Fruit fly (Drosophila melanogaster) whole organism, embryonic: Measurements from ENCODE around the gene crm.

Experiments used
- BEAF-32 ChIP-seq: fragments of 200-800 bp; sonication (Bioruptor generic); optimal IDR thresholded peaks from 3 replicates; lab custom pipeline; 2017; ENCODE audit warnings: missing biosample characterization, missing genetic modification characterization, mild to moderate bottlenecking, moderate library complexity, missing genetic modification reagents
- Blimp-1 ChIP-seq: fragments of 200-800 bp; sonication (Bioruptor generic); optimal IDR thresholded peaks from 3 replicates; lab custom pipeline; 2018; ENCODE audit warnings: missing biosample characterization, missing genetic modification characterization, mild to moderate bottlenecking, moderate library complexity, missing genetic modification reagents
- CG10274 ChIP-seq: fragments of 200-800 bp; sonication (Bioruptor generic); optimal IDR thresholded peaks from 3 replicates; lab custom pipeline; 2017; ENCODE audit warnings: missing biosample characterization, mild to moderate bottlenecking, missing genetic modification characterization
- CG13287 ChIP-seq: fragments of 200-800 bp; sonication (Bioruptor generic); IDR thresholded peaks from 2 replicates; pipeline ENCODE4 v1.3.6; 2022; ENCODE audit warnings: missing biosample characterization, missing genetic modification characterization; ENCODE audit not compliant: partially characterized antibody
- CG14710 ChIP-seq: fragments of 200-800 bp; sonication (Bioruptor generic); optimal IDR thresholded peaks from 3 replicates; lab custom pipeline; 2019; ENCODE audit warnings: missing biosample characterization, mild to moderate bottlenecking, missing genetic modification characterization, moderate library complexity
- CG17829 ChIP-seq: fragments of 200-800 bp; optimal IDR thresholded peaks from 2 replicates; lab custom pipeline; 2019; ENCODE audit warnings: missing biosample characterization, mild to moderate bottlenecking, missing genetic modification characterization, moderate library complexity
- CG2116 ChIP-seq: fragments of 200-800 bp; sonication (Bioruptor generic); optimal IDR thresholded peaks from 3 replicates; lab custom pipeline; 2018; ENCODE audit warnings: missing biosample characterization, mild to moderate bottlenecking, missing genetic modification characterization
- CG2120 ChIP-seq: fragments of 200-800 bp; sonication (Bioruptor generic); optimal IDR thresholded peaks from 3 replicates; lab custom pipeline; 2016; ENCODE audit warnings: missing biosample characterization, missing genetic modification characterization
- CG2889 ChIP-seq: fragments of 200-800 bp; sonication (Bioruptor generic); IDR thresholded peaks from 3 replicates; pipeline ENCODE4 v1.3.6; 2022; ENCODE audit warnings: missing biosample characterization, missing genetic modification characterization
- CG30020 ChIP-seq: fragments of 200-800 bp; optimal IDR thresholded peaks from 2 replicates; lab custom pipeline; 2019; ENCODE audit warnings: missing biosample characterization, mild to moderate bottlenecking, missing genetic modification characterization, moderate library complexity
- CG32767 ChIP-seq: fragments of 200-800 bp; sonication (Bioruptor generic); IDR thresholded peaks from 2 replicates; pipeline ENCODE4 v1.3.6; 2022; ENCODE audit warnings: missing biosample characterization, missing genetic modification characterization
- CG33213 ChIP-seq: fragments of 200-800 bp; sonication (Bioruptor generic); optimal IDR thresholded peaks from 3 replicates; lab custom pipeline; 2016; ENCODE audit warnings: missing biosample characterization, missing genetic modification characterization
- CG34224 ChIP-seq: fragments of 200-800 bp; sonication (Bioruptor generic); IDR thresholded peaks from 3 replicates; pipeline ENCODE4 v1.3.6; 2022; ENCODE audit warnings: missing biosample characterization, missing genetic modification characterization; ENCODE audit not compliant: partially characterized antibody
- CG6791 ChIP-seq: fragments of 200-800 bp; sonication (Bioruptor generic); IDR thresholded peaks from 3 replicates; pipeline ENCODE4 v1.3.6; 2022; ENCODE audit warnings: missing biosample characterization, missing genetic modification characterization; ENCODE audit not compliant: partially characterized antibody
- CG9215 ChIP-seq: fragments of 200-800 bp; sonication (Bioruptor generic); IDR thresholded peaks from 2 replicates; pipeline ENCODE4 v1.3.6; 2022; ENCODE audit warnings: missing biosample characterization, missing genetic modification characterization
- Dek ChIP-seq: fragments of 200-800 bp; sonication (Bioruptor generic); optimal IDR thresholded peaks from 3 replicates; lab custom pipeline; 2019; ENCODE audit warnings: missing biosample characterization, mild to moderate bottlenecking, missing genetic modification characterization, moderate library complexity
- Doc3 ChIP-seq: fragments of 200-800 bp; sonication (Bioruptor generic); IDR thresholded peaks from 3 replicates; pipeline ENCODE4 v1.3.6; 2022; ENCODE audit warnings: missing biosample characterization, missing genetic modification characterization; ENCODE audit not compliant: partially characterized antibody
- Dref ChIP-seq: fragments of 200-800 bp; sonication (Bioruptor generic); IDR thresholded peaks from 2 replicates; pipeline ENCODE4 v1.3.6; 2022; ENCODE audit warnings: missing biosample characterization, missing genetic modification characterization
- E2f2 ChIP-seq: fragments of 200-800 bp; sonication (Bioruptor generic); IDR thresholded peaks from 2 replicates; pipeline ENCODE4 v1.3.6; 2022; ENCODE audit warnings: missing biosample characterization, missing genetic modification characterization
- Fer1 ChIP-seq: fragments of 200-800 bp; sonication (Bioruptor generic); optimal IDR thresholded peaks from 2 replicates; lab custom pipeline; 2017; ENCODE audit warnings: missing biosample characterization, mild to moderate bottlenecking, missing genetic modification characterization
- Opbp ChIP-seq: fragments of 200-800 bp; sonication (Bioruptor generic); IDR thresholded peaks from 3 replicates; pipeline ENCODE4 v1.3.6; 2022; ENCODE audit warnings: missing biosample characterization, missing genetic modification characterization; ENCODE audit not compliant: partially characterized antibody
- Poxn ChIP-seq: fragments of 200-800 bp; sonication (Bioruptor generic); IDR thresholded peaks from 2 replicates; pipeline ENCODE4 v1.3.6; 2022; ENCODE audit warnings: missing biosample characterization, missing genetic modification characterization
- Rx ChIP-seq: fragments of 200-800 bp; sonication (Bioruptor generic); IDR thresholded peaks from 2 replicates; pipeline ENCODE4 v1.3.6; 2022; ENCODE audit warnings: missing biosample characterization, missing genetic modification characterization
- Scr ChIP-seq: fragments of 200-800 bp; sonication (Bioruptor generic); IDR thresholded peaks from 2 replicates; pipeline ENCODE4 v1.3.6; 2022; ENCODE audit warnings: missing biosample characterization, missing genetic modification characterization; ENCODE audit not compliant: partially characterized antibody
- Sry-δ ChIP-seq: fragments of 200-800 bp; sonication (Bioruptor generic); optimal IDR thresholded peaks from 2 replicates; lab custom pipeline; 2016; ENCODE audit warnings: missing biosample characterization, missing genetic modification characterization
- ab ChIP-seq: fragments of 200-800 bp; sonication (Bioruptor generic); optimal IDR thresholded peaks from 2 replicates; lab custom pipeline; 2016; ENCODE audit warnings: missing biosample characterization, missing genetic modification characterization
- ato ChIP-seq: fragments of 200-800 bp; sonication (Bioruptor generic); IDR thresholded peaks from 2 replicates; pipeline ENCODE4 v1.3.6; 2022; ENCODE audit warnings: missing biosample characterization, missing genetic modification characterization; ENCODE audit not compliant: partially characterized antibody
- bbx ChIP-seq: fragments of 200-800 bp; sonication (Bioruptor generic); IDR thresholded peaks from 2 replicates; pipeline ENCODE4 v1.3.6; 2022; ENCODE audit warnings: missing biosample characterization, missing genetic modification characterization; ENCODE audit not compliant: partially characterized antibody
- btn ChIP-seq: fragments of 200-800 bp; sonication (Bioruptor generic); optimal IDR thresholded peaks from 2 replicates; lab custom pipeline; 2016; ENCODE audit warnings: missing biosample characterization, missing genetic modification characterization
- corto ChIP-seq: fragments of 200-800 bp; sonication (Bioruptor generic); optimal IDR thresholded peaks from 2 replicates; lab custom pipeline; 2016; ENCODE audit warnings: missing biosample characterization, mild to moderate bottlenecking, missing genetic modification characterization, moderate library complexity
- disco-r ChIP-seq: fragments of 200-800 bp; sonication (Bioruptor generic); optimal IDR thresholded peaks from 2 replicates; lab custom pipeline; 2016; ENCODE audit warnings: missing biosample characterization, missing genetic modification characterization
- dm ChIP-seq: fragments of 200-800 bp; sonication (Bioruptor generic); optimal IDR thresholded peaks from 3 replicates; lab custom pipeline; 2016; ENCODE audit warnings: missing biosample characterization, missing genetic modification characterization
- gcm ChIP-seq: fragments of 200-800 bp; sonication (Bioruptor generic); optimal IDR thresholded peaks from 2 replicates; lab custom pipeline; 2019; ENCODE audit warnings: missing biosample characterization, mild to moderate bottlenecking, missing genetic modification characterization, moderate library complexity
- ham ChIP-seq: fragments of 200-800 bp; sonication (Bioruptor generic); IDR thresholded peaks from 2 replicates; pipeline ENCODE4 v1.3.6; 2022; ENCODE audit warnings: missing biosample characterization, missing genetic modification characterization
- ind ChIP-seq: fragments of 200-800 bp; sonication (Bioruptor generic); optimal IDR thresholded peaks from 3 replicates; lab custom pipeline; 2016; ENCODE audit warnings: missing biosample characterization, missing genetic modification characterization
- inv ChIP-seq: fragments of 200-800 bp; sonication (Bioruptor generic); IDR thresholded peaks from 2 replicates; pipeline ENCODE4 v1.3.6; 2022; ENCODE audit warnings: missing biosample characterization, missing genetic modification characterization; ENCODE audit not compliant: partially characterized antibody
- klu ChIP-seq: fragments of 200-800 bp; sonication (Bioruptor generic); IDR thresholded peaks from 2 replicates; pipeline ENCODE4 v1.3.6; 2022; ENCODE audit warnings: missing biosample characterization, missing genetic modification characterization
- pb ChIP-seq: fragments of 200-800 bp; sonication (Bioruptor generic); optimal IDR thresholded peaks from 3 replicates; lab custom pipeline; 2016; ENCODE audit warnings: missing biosample characterization, missing genetic modification characterization
- pum ChIP-seq: fragments of 200-800 bp; sonication (Bioruptor generic); optimal IDR thresholded peaks from 2 replicates; lab custom pipeline; 2016; ENCODE audit warnings: missing biosample characterization, missing genetic modification characterization
- pzg ChIP-seq: fragments of 200-800 bp; sonication (Bioruptor generic); optimal IDR thresholded peaks from 3 replicates; lab custom pipeline; 2018; ENCODE audit warnings: missing biosample characterization, mild to moderate bottlenecking, missing genetic modification characterization, moderate library complexity
- sens ChIP-seq: fragments of 200-800 bp; sonication (Bioruptor generic); peaks from one replicate; lab custom pipeline; 2016; ENCODE audit warnings: missing biosample characterization, missing genetic modification characterization
- sna ChIP-seq: fragments of 200-800 bp; sonication (Bioruptor generic); IDR thresholded peaks from 2 replicates; pipeline ENCODE4 v1.3.6; 2022; ENCODE audit warnings: missing biosample characterization, missing genetic modification characterization; ENCODE audit not compliant: partially characterized antibody
- sr ChIP-seq: fragments of 200-800 bp; sonication (Bioruptor generic); IDR thresholded peaks from 3 replicates; pipeline ENCODE4 v1.3.6; 2022; ENCODE audit warnings: missing biosample characterization, missing genetic modification characterization
- tio ChIP-seq: fragments of 200-800 bp; sonication (Bioruptor generic); optimal IDR thresholded peaks from 2 replicates; lab custom pipeline; 2017; ENCODE audit warnings: missing biosample characterization, missing genetic modification characterization, inconsistent platforms
- tna ChIP-seq: fragments of 200-800 bp; sonication (Bioruptor generic); IDR thresholded peaks from 2 replicates; pipeline ENCODE4 v1.3.6; 2022; ENCODE audit warnings: missing biosample characterization, missing genetic modification characterization; ENCODE audit not compliant: partially characterized antibody
- tx ChIP-seq: fragments of 200-800 bp; sonication (Bioruptor generic); optimal IDR thresholded peaks from 2 replicates; lab custom pipeline; 2016; ENCODE audit warnings: missing biosample characterization, missing genetic modification characterization
- unc-4 ChIP-seq: fragments of 200-800 bp; sonication (Bioruptor generic); IDR thresholded peaks from 2 replicates; pipeline ENCODE4 v1.3.6; 2022; ENCODE audit warnings: missing biosample characterization, missing genetic modification characterization; ENCODE audit not compliant: partially characterized antibody
- zen2 ChIP-seq: fragments of 200-800 bp; sonication (Bioruptor generic); IDR thresholded peaks from 3 replicates; pipeline ENCODE4 v1.3.6; 2022; ENCODE audit warnings: missing biosample characterization, missing genetic modification characterization; ENCODE audit not compliant: partially characterized antibody

Gene crm

DNA sequence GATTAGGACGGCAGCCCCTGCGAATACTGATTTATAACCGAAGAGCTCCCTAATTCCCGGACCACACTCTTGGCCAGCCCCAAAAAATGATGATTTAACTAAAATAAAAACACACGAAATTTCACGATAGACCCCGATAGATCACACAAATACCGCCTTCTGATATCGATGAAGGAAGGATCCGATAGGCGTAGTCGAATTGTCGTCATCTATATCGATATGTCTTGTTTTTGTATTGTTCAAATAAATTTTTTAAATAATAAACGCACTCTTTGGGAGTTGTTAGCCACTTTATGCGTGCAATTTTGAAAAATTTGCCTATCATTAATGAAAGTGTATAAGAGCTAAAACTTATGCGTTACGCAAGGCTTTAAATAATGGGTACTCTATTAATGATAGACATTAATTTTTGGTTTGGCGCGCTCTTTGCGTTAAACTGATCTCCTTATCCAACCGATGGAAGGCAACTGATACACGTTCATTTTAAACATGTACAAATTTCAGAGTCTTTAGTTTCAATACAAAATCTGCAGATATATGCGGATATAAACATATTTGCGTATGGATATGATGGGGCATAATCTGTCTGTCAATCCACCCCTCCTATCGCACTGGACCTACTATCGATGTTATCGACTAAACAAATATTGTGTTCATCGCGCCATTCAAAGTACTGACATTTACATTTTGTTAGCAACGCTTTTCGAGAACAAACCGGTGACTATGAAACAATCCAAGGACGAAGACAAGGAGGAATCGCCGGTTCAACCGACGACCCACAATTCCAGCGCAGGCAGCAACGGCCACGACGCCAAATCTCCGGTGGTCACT is 40.3 kb downstream of the crm start, which contains the start of the genes Spg7 and Lint-O (continued):
- TF ChIP-seq Fer1 = no peak
- peak; percentile 63 for TF ChIP-seq CG2116
- TF ChIP-seq klu = no peak
- TF ChIP-seq CG17829 (tag; lab: Kevin White, UChicago) = no peak
- peak; percentile 53 for TF ChIP-seq inv
- TF ChIP-seq CG14710 = peak; percentile 32
- TF ChIP-seq ham (GFP tag; lab: Robert Waterston, UW) = no peak
- TF ChIP-seq pb (GFP tag; lab: Kevin White, UChicago) = no peak
- TF ChIP-seq CG34224 = peak; percentile 83
- peak; percentile 84 for TF ChIP-seq Opbp (GFP tag; lab: Robert Waterston, UW)
- TF ChIP-seq CG2889 = no peak
- no peak for TF ChIP-seq sr (GFP tag; lab: Robert Waterston, UW)
- TF ChIP-seq CG13287 (GFP tag; lab: Robert Waterston, UW) = peak; percentile 77
- TF ChIP-seq zen2 (GFP tag; lab: Robert Waterston, UW) = peak; percentile 59
- peak; percentile 54; the same call in 1 of the 2 replicates for TF ChIP-seq sna (GFP tag; lab: Robert Waterston, UW)
- TF ChIP-seq Rx (GFP tag; lab: Robert Waterston, UW) = no peak
- no peak for TF ChIP-seq tio (GFP tag; lab: Kevin White, UChicago)
- peak; percentile 21 for TF ChIP-seq pzg (GFP tag; lab: Kevin White, UChicago)
- TF ChIP-seq CG10274 (GFP tag; lab: Kevin White, UChicago) = no peak
- TF ChIP-seq btn = no peak
- no peak for TF ChIP-seq CG9215 (GFP tag; lab: Robert Waterston, UW)
- TF ChIP-seq bbx (GFP tag; lab: Robert Waterston, UW) = peak; percentile 76
- TF ChIP-seq ato (GFP tag; lab: Robert Waterston, UW) = peak; percentile 73
- no peak for TF ChIP-seq tx (GFP tag; lab: Kevin White, UChicago)
- no peak for TF ChIP-seq CG30020 (tag; lab: Kevin White, UChicago)
- TF ChIP-seq pum (GFP tag; lab: Kevin White, UChicago) = no peak
- TF ChIP-seq ind (GFP tag; lab: Kevin White, UChicago) = no peak
- TF ChIP-seq gcm (GFP tag; lab: Kevin White, UChicago) = no peak
- TF ChIP-seq CG33213 = no peak
- TF ChIP-seq CG6791 (GFP tag; lab: Robert Waterston, UW) = peak; percentile 82
- peak; percentile 79 for TF ChIP-seq Dref (GFP tag; lab: Robert Waterston, UW)
- TF ChIP-seq Blimp-1 = no peak
- TF ChIP-seq BEAF-32 (GFP tag; lab: Kevin White, UChicago) = peak; percentile 78
- peak; percentile 69 for TF ChIP-seq E2f2
- TF ChIP-seq CG32767 (GFP tag; lab: Robert Waterston, UW) = no peak
- no peak for TF ChIP-seq disco-r
- TF ChIP-seq Doc3 (GFP tag; lab: Robert Waterston, UW) = peak; percentile 50; the same call in 2 of the 3 replicates
- peak; percentile 76 for TF ChIP-seq Scr
- TF ChIP-seq Poxn (GFP tag; lab: Robert Waterston, UW) = no peak
- TF ChIP-seq Sry-δ (GFP tag; lab: Kevin White, UChicago) = peak; percentile 62
- no peak for TF ChIP-seq dm (GFP tag; lab: Kevin White, UChicago)
- TF ChIP-seq ab = no peak
- no peak for TF ChIP-seq Dek
- no peak for TF ChIP-seq CG2120 (GFP tag; lab: Kevin White, UChicago)
- TF ChIP-seq tna = peak; percentile 70
- peak; percentile 52 for TF ChIP-seq sens
- TF ChIP-seq corto (GFP tag; lab: Kevin White, UChicago) = no peak
- TF ChIP-seq unc-4 = peak; percentile 65
